Worm (Caenorhabditis elegans): Measurements from ENCODE around the gene W05H9.2.

DNA sequence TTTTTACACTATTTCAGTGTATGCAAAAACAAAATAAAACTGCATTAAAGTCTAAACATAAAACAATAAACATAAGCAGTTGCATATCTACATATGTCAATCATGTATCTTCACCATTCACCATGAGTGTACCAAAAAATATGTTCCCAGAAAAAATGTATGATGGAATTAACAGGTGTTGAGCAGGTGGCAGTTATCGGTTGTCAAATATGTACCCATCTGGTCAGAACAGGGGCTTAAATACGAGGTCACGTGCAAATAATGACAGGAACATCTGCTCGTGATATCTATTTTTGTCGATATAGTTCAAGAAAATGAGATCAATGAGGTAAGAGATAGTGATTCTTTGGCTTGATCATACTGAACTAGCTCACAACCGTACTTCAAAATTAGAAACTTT lies 7.8 kb upstream of the W05H9.2 start:
- TF ChIP-seq unc-62 (GFP tag; optimal IDR thresholded peaks at IDR 0.05) (no peak), attf-5 (GFP tag; optimal IDR thresholded peaks at IDR 0.05) (no peak), bed-1 (GFP tag; IDR thresholded peaks at IDR 0.05) (no peak), mcd-1 (GFP tag; IDR thresholded peaks at IDR 0.05) (no peak), F10E7.11 (tag; optimal IDR thresholded peaks at IDR 0.05) (no peak), lin-40 (tag; optimal IDR thresholded peaks at IDR 0.05) (no peak), ceh-79 (tag; optimal IDR thresholded peaks at IDR 0.05) (no peak), F49E8.2 (tag; optimal IDR thresholded peaks at IDR 0.05; ENCODE audit: insufficient read depth) (no peak), nhr-90 (tag; optimal IDR thresholded peaks at IDR 0.05) (no peak), lag-1 (GFP tag; IDR thresholded peaks at IDR 0.05) (no peak), egl-44 (GFP tag; IDR thresholded peaks at IDR 0.05) (no peak), lin-35 (GFP tag; optimal IDR thresholded peaks at IDR 0.05) (no peak), T07F8.4 (tag; optimal IDR thresholded peaks at IDR 0.05) (no peak), mel-28 (tag; optimal IDR thresholded peaks at IDR 0.05; ENCODE audit: borderline replicate concordance) (no peak)

All from whole organism, young adult.